Worm (Caenorhabditis elegans) whole organism, young adult: ENCODE measurements around the gene mlk-1.

Experiments used
- B0336.3 ChIP-seq: fragments of 200-800 bp; sonication (Bioruptor generic); IDR thresholded peaks from 2 replicates; pipeline ENCODE4 v1.3.6; 2022; ENCODE audit warnings: missing genetic modification characterization, missing compliant biosample characterization
- C06A6.2 ChIP-seq: fragments of 200-800 bp; sonication (Bioruptor generic); conservative IDR thresholded peaks from 2 replicates; pipeline ENCODE4 v1.3.6; 2022; ENCODE audit warnings: missing genetic modification characterization, missing compliant biosample characterization
- C17E4.6 ChIP-seq: fragments of 200-800 bp; sonication (Bioruptor generic); IDR thresholded peaks from 2 replicates; pipeline ENCODE4 v1.3.6; 2022; ENCODE audit warnings: missing genetic modification reagents, missing genetic modification characterization, missing compliant biosample characterization
- F10E7.11 ChIP-seq: sonication (generic microtip); optimal IDR thresholded peaks from 2 replicates; lab custom pipeline; 2017; ENCODE audit warnings: mild to moderate bottlenecking, missing genetic modification characterization, moderate library complexity, missing compliant biosample characterization
- F22D6.2 ChIP-seq: sonication (generic microtip); optimal IDR thresholded peaks from 2 replicates; lab custom pipeline; 2016; ENCODE audit warnings: mild to moderate bottlenecking, missing genetic modification characterization, missing compliant biosample characterization
- F33H1.4 ChIP-seq: fragments of 200-800 bp; sonication (Bioruptor generic); IDR thresholded peaks from 2 replicates; pipeline ENCODE4 v1.3.6; 2022; ENCODE audit warnings: missing genetic modification reagents, missing genetic modification characterization, missing compliant biosample characterization
- F37B4.10 ChIP-seq: fragments of 200-800 bp; sonication (Bioruptor generic); IDR thresholded peaks from 2 replicates; pipeline ENCODE4 v1.3.6; 2022; ENCODE audit warnings: missing genetic modification characterization, missing compliant biosample characterization
- F39B2.1 ChIP-seq: fragments of 200-800 bp; sonication (Bioruptor generic); IDR thresholded peaks from 2 replicates; pipeline ENCODE4 v1.3.6; 2022; ENCODE audit warnings: missing genetic modification reagents, missing genetic modification characterization, missing compliant biosample characterization
- F49E8.2 ChIP-seq: sonication (generic microtip); optimal IDR thresholded peaks from 3 replicates; lab custom pipeline; 2017; ENCODE audit warnings: missing genetic modification characterization, mild to moderate bottlenecking, missing compliant biosample characterization, antibody characterized with exemption, moderate library complexity; ENCODE audit not compliant: insufficient read depth
- F55B11.4 ChIP-seq: sonication (generic microtip); optimal IDR thresholded peaks from 2 replicates; lab custom pipeline; 2016; ENCODE audit warnings: missing compliant biosample characterization, missing genetic modification characterization, borderline replicate concordance; ENCODE audit not compliant: insufficient read depth
- K12H6.12 ChIP-seq: fragments of 200-800 bp; sonication (Bioruptor generic); optimal IDR thresholded peaks from 2 replicates; lab custom pipeline; 2018; ENCODE audit warnings: mild to moderate bottlenecking, missing genetic modification characterization, missing compliant biosample characterization
- T07F8.4 ChIP-seq: sonication (generic microtip); optimal IDR thresholded peaks from 2 replicates; lab custom pipeline; 2016; ENCODE audit warnings: mild to moderate bottlenecking, missing genetic modification characterization, moderate library complexity, missing compliant biosample characterization
- Y79H2A.3 ChIP-seq: fragments of 200-800 bp; sonication (Bioruptor generic); conservative IDR thresholded peaks from 2 replicates; pipeline ENCODE4 v1.3.6; 2022; ENCODE audit warnings: missing genetic modification reagents, missing genetic modification characterization, missing compliant biosample characterization
- ama-1 ChIP-seq, 3 experiments: fragments of 150-350 bp in 1 of 3; sonication (generic microtip) in 2 of 3; optimal IDR thresholded peaks; 2 replicates each; lab custom pipeline; 2014 to 2018; ENCODE audit warnings: missing biosample characterization in 2 of 3, missing genetic modification characterization in 2 of 3, missing genetic modification reagents in 2 of 3
- atf-7 ChIP-seq: sonication (generic microtip); optimal IDR thresholded peaks from 2 replicates; lab custom pipeline; 2017; ENCODE audit warnings: mild to moderate bottlenecking, missing genetic modification characterization, missing compliant biosample characterization
- attf-3 ChIP-seq: fragments of 200-800 bp; sonication (Bioruptor generic); conservative IDR thresholded peaks from 2 replicates; pipeline ENCODE4 v1.3.6; 2022; ENCODE audit warnings: missing genetic modification reagents, missing genetic modification characterization, missing compliant biosample characterization
- cebp-1 ChIP-seq, 2 experiments: fragments of 200-800 bp in 1 of 2; sonication (Bioruptor generic) in 1 of 2; sonication (generic microtip) in 1 of 2; IDR thresholded peaks in 1 of 2; optimal IDR thresholded peaks in 1 of 2; 2 replicates each; pipeline versions ENCODE4 v1.3.6 to Lab custom; 2017 to 2022; ENCODE audit warnings: missing compliant biosample characterization in 2 of 2, missing genetic modification characterization in 2 of 2, mild to moderate bottlenecking in 1 of 2, missing genetic modification reagents in 1 of 2, moderate library complexity in 1 of 2
- ceh-27 ChIP-seq: fragments of 200-800 bp; sonication (Bioruptor generic); optimal IDR thresholded peaks from 2 replicates; lab custom pipeline; 2018; ENCODE audit warnings: mild to moderate bottlenecking, missing genetic modification characterization, moderate library complexity, missing compliant biosample characterization
- ceh-91 ChIP-seq: fragments of 200-800 bp; sonication (Bioruptor generic); IDR thresholded peaks from 2 replicates; pipeline ENCODE4 v1.3.6; 2022; ENCODE audit warnings: missing genetic modification reagents, missing genetic modification characterization, missing compliant biosample characterization
- dpff-1 ChIP-seq: sonication (generic microtip); optimal IDR thresholded peaks from 2 replicates; lab custom pipeline; 2017; ENCODE audit warnings: mild to moderate bottlenecking, missing genetic modification characterization, missing compliant biosample characterization
- egl-44 ChIP-seq: fragments of 200-800 bp; sonication (Bioruptor generic); IDR thresholded peaks from 2 replicates; pipeline ENCODE4 v1.3.6; 2022; ENCODE audit warnings: missing genetic modification reagents, missing genetic modification characterization, missing compliant biosample characterization
- egrh-3 ChIP-seq: fragments of 200-800 bp; sonication (Bioruptor generic); IDR thresholded peaks from 2 replicates; pipeline ENCODE4 v1.3.6; 2022; ENCODE audit warnings: missing genetic modification reagents, missing genetic modification characterization, missing compliant biosample characterization
- hmg-1.2 ChIP-seq: fragments of 200-800 bp; sonication (Bioruptor generic); IDR thresholded peaks from 2 replicates; pipeline ENCODE4 v1.3.6; 2022; ENCODE audit warnings: missing genetic modification reagents, missing genetic modification characterization, missing compliant biosample characterization
- hsf-1 ChIP-seq: fragments of 200-800 bp; sonication (Bioruptor generic); IDR thresholded peaks from 2 replicates; pipeline ENCODE4 v1.3.6; 2022; ENCODE audit warnings: missing genetic modification reagents, missing genetic modification characterization, missing compliant biosample characterization
- lag-1 ChIP-seq: fragments of 200-800 bp; sonication (Bioruptor generic); IDR thresholded peaks from 2 replicates; pipeline ENCODE4 v1.3.6; 2022; ENCODE audit warnings: missing genetic modification reagents, missing genetic modification characterization, missing compliant biosample characterization
- lin-26 ChIP-seq: fragments of 200-800 bp; sonication (Bioruptor generic); IDR thresholded peaks from 2 replicates; pipeline ENCODE4 v1.3.6; 2022; ENCODE audit warnings: missing genetic modification reagents, missing genetic modification characterization, missing compliant biosample characterization
- lin-35 ChIP-seq, 3 experiments: fragments of 150-350 bp in 2 of 3; sonication (generic microtip) in 1 of 3; optimal IDR thresholded peaks; 2 replicates each; lab custom pipeline; 2014 to 2018; ENCODE audit warnings: missing biosample characterization in 3 of 3, missing genetic modification characterization in 3 of 3, missing genetic modification reagents in 3 of 3
- lin-40 ChIP-seq: sonication (generic microtip); optimal IDR thresholded peaks from 2 replicates; lab custom pipeline; 2016; ENCODE audit warnings: missing genetic modification characterization, mild to moderate bottlenecking, missing compliant biosample characterization, missing genotype, missing genetic modification reagents
- madf-10 ChIP-seq: sonication (generic microtip); optimal IDR thresholded peaks from 2 replicates; lab custom pipeline; 2016; ENCODE audit warnings: mild to moderate bottlenecking, missing genetic modification characterization, missing compliant biosample characterization
- mcd-1 ChIP-seq: fragments of 200-800 bp; sonication (Bioruptor generic); IDR thresholded peaks from 2 replicates; pipeline ENCODE4 v1.3.6; 2022; ENCODE audit warnings: missing genetic modification reagents, missing genetic modification characterization, missing compliant biosample characterization
- mes-4 ChIP-seq: sonication (generic microtip); optimal IDR thresholded peaks from 2 replicates; lab custom pipeline; 2016; ENCODE audit warnings: missing genotype, missing genetic modification characterization, missing compliant biosample characterization
- mxl-1 ChIP-seq: sonication (generic microtip); optimal IDR thresholded peaks from 2 replicates; lab custom pipeline; 2016; ENCODE audit warnings: missing genetic modification characterization, missing compliant biosample characterization
- nhr-80 ChIP-seq: sonication (generic microtip); optimal IDR thresholded peaks from 2 replicates; lab custom pipeline; 2016; ENCODE audit warnings: missing genetic modification characterization, missing compliant biosample characterization
- pbrm-1 ChIP-seq: fragments of 200-800 bp; sonication (Bioruptor generic); IDR thresholded peaks from 2 replicates; pipeline ENCODE4 v1.3.6; 2022; ENCODE audit warnings: missing genetic modification reagents, missing genetic modification characterization, missing compliant biosample characterization
- rcor-1 ChIP-seq: fragments of 200-800 bp; sonication (Bioruptor generic); IDR thresholded peaks from 2 replicates; pipeline ENCODE4 v1.3.6; 2022; ENCODE audit warnings: missing genetic modification reagents, missing genetic modification characterization, missing compliant biosample characterization
- rec-8 ChIP-seq, 2 experiments: sonication (generic microtip); optimal IDR thresholded peaks; 2 replicates each; lab custom pipeline; 2016; ENCODE audit warnings: mild to moderate bottlenecking in 2 of 2, missing genetic modification characterization in 2 of 2, missing genetic modification reagents in 2 of 2, missing genotype in 2 of 2, missing biosample characterization in 1 of 2, missing compliant biosample characterization in 1 of 2, moderate library complexity in 1 of 2
- rpc-1 ChIP-seq, 2 experiments: fragments of 150-350 bp in 1 of 2; sonication (generic microtip) in 1 of 2; optimal IDR thresholded peaks; 2 replicates each; lab custom pipeline; 2014 to 2018; ENCODE audit warnings: missing biosample characterization in 1 of 2, missing genetic modification characterization in 1 of 2, missing genetic modification reagents in 1 of 2, missing genotype in 1 of 2
- snpc-1.3 ChIP-seq: sonication (generic microtip); optimal IDR thresholded peaks from 2 replicates; lab custom pipeline; 2017; ENCODE audit warnings: missing genetic modification characterization, mild to moderate bottlenecking, missing compliant biosample characterization, antibody characterized with exemption, moderate library complexity, missing genotype, missing genetic modification reagents; ENCODE audit not compliant: insufficient read depth
- snpc-3.4 ChIP-seq: sonication (generic microtip); optimal IDR thresholded peaks from 2 replicates; lab custom pipeline; 2017; ENCODE audit warnings: missing genetic modification characterization, mild to moderate bottlenecking, missing compliant biosample characterization, antibody characterized with exemption, moderate library complexity, missing genotype, missing genetic modification reagents
- snpc-4 ChIP-seq, 5 experiments: fragments of 150-350 bp in 1 of 5; sonication (generic microtip) in 4 of 5; optimal IDR thresholded peaks; 2 replicates each; lab custom pipeline; 2014 to 2018; ENCODE audit warnings: missing genetic modification characterization in 5 of 5, missing biosample characterization in 3 of 5, antibody characterized with exemption in 2 of 5, mild to moderate bottlenecking in 2 of 5, missing compliant biosample characterization in 2 of 5, missing genotype in 2 of 5, moderate library complexity in 2 of 5, missing genetic modification reagents in 1 of 5
- somi-1 ChIP-seq: fragments of 200-800 bp; sonication (Bioruptor generic); optimal IDR thresholded peaks from 2 replicates; lab custom pipeline; 2018; ENCODE audit warnings: mild to moderate bottlenecking, missing genetic modification characterization, missing compliant biosample characterization
- tlf-1 ChIP-seq: fragments of 200-800 bp; sonication (Bioruptor generic); optimal IDR thresholded peaks from 2 replicates; lab custom pipeline; 2018; ENCODE audit warnings: mild to moderate bottlenecking, missing genetic modification characterization, missing compliant biosample characterization
- ztf-18 ChIP-seq: sonication (generic microtip); optimal IDR thresholded peaks from 2 replicates; lab custom pipeline; 2016; ENCODE audit warnings: missing genotype, mild to moderate bottlenecking, missing genetic modification characterization, missing compliant biosample characterization
- ztf-26 ChIP-seq: sonication (generic microtip); optimal IDR thresholded peaks from 2 replicates; lab custom pipeline; 2017; ENCODE audit warnings: missing genetic modification characterization, missing compliant biosample characterization
- ztf-28 ChIP-seq: fragments of 200-800 bp; sonication (Bioruptor generic); IDR thresholded peaks from 2 replicates; pipeline ENCODE4 v1.3.6; 2022; ENCODE audit warnings: missing genetic modification reagents, missing genetic modification characterization, missing compliant biosample characterization

mlk-1 gene

ce11 chrV:5064761-5065421 lies at the start of gene mlk-1:
mlk-1 (minus strand) TSS chrV:5064811.
- TF ChIP-seq rpc-1 (optimal IDR thresholded peaks at IDR 0.05; lab: Kevin White, UChicago): no peak
- no peak for TF ChIP-seq rpc-1 (tag; optimal IDR thresholded peaks at IDR 0.05; lab: Kevin White, UChicago)
- no peak for TF ChIP-seq Y79H2A.3
- TF ChIP-seq lag-1: no peak
- no peak for TF ChIP-seq F22D6.2 (tag; lab: Kevin White, UChicago)
- no peak for TF ChIP-seq snpc-3.4 (tag; lab: Kevin White, UChicago)
- no peak for TF ChIP-seq dpff-1 (tag; lab: Kevin White, UChicago)
- peak; percentile 59; the same call in 1 of the 2 replicates for TF ChIP-seq hmg-1.2 (GFP tag; lab: Robert Waterston, UW)
- no peak for TF ChIP-seq pbrm-1 (GFP tag; lab: Robert Waterston, UW)
- TF ChIP-seq egl-44 (GFP tag; lab: Robert Waterston, UW): no peak
- 0 out of 2 replicates have a peak, but pooled peaks have one; percentile 29 for TF ChIP-seq mcd-1 (GFP tag; lab: Robert Waterston, UW)
- TF ChIP-seq F39B2.1 (GFP tag; lab: Robert Waterston, UW): no peak
- peak; percentile 47 for TF ChIP-seq ceh-27 (GFP tag; lab: Kevin White, UChicago)
- peak; percentile 20 for TF ChIP-seq madf-10 (tag; lab: Kevin White, UChicago)
- no peak for TF ChIP-seq mxl-1 (tag; lab: Kevin White, UChicago)
- no peak for TF ChIP-seq atf-7
- TF ChIP-seq C06A6.2 (GFP tag; lab: Robert Waterston, UW): no peak
- no peak for TF ChIP-seq F10E7.11 (tag; lab: Kevin White, UChicago)
- no peak for TF ChIP-seq rcor-1 (GFP tag; lab: Robert Waterston, UW)
- TF ChIP-seq ztf-28 (GFP tag; lab: Robert Waterston, UW): no peak
- TF ChIP-seq rec-8 (tag; optimal IDR thresholded peaks at IDR 0.05; lab: Kevin White, UChicago): no peak
- no peak for TF ChIP-seq F33H1.4 (GFP tag; lab: Robert Waterston, UW)
- TF ChIP-seq hsf-1: peak; percentile 46; the same call in 1 of the 2 replicates
- TF ChIP-seq ceh-91: no peak
- TF ChIP-seq egrh-3: peak; percentile 18
- peak; percentile 73; the same call in 1 of the 2 replicates for TF ChIP-seq B0336.3
- peak; percentile 33 for TF ChIP-seq ztf-26 (tag; lab: Kevin White, UChicago)
- no peak for TF ChIP-seq cebp-1 (GFP tag; IDR thresholded peaks at IDR 0.05; lab: Robert Waterston, UW)
- TF ChIP-seq cebp-1 (tag; optimal IDR thresholded peaks at IDR 0.05; lab: Kevin White, UChicago): peak; percentile 64
- no peak for TF ChIP-seq mes-4 (tag; lab: Kevin White, UChicago)
- peak; percentile 71 for TF ChIP-seq lin-40
- peak; percentile 22 for TF ChIP-seq ztf-18 (tag; lab: Kevin White, UChicago)
- peak; percentile 65 for TF ChIP-seq K12H6.12 (tag; lab: Kevin White, UChicago)
- no peak for TF ChIP-seq snpc-4 (GFP tag; optimal IDR thresholded peaks at IDR 0.05; lab: Kevin White, UChicago)
- TF ChIP-seq snpc-4 (tag; optimal IDR thresholded peaks at IDR 0.05; lab: Kevin White, UChicago): peak in 3 of 4 experiments; percentile 7 to 35 (median 9)
- TF ChIP-seq F55B11.4 (tag; lab: Kevin White, UChicago): no peak
- peak; percentile 52 for TF ChIP-seq ama-1 (optimal IDR thresholded peaks at IDR 0.05; lab: Kevin White, UChicago)
- TF ChIP-seq ama-1 (GFP tag; optimal IDR thresholded peaks at IDR 0.05; lab: Kevin White, UChicago): no peak
- TF ChIP-seq lin-35 (GFP tag; optimal IDR thresholded peaks at IDR 0.05; lab: Kevin White, UChicago): peak in 1 of 3 experiments; percentile 24
- TF ChIP-seq snpc-1.3 (tag; lab: Kevin White, UChicago): no peak
- no peak for TF ChIP-seq T07F8.4 (tag; lab: Kevin White, UChicago)
- TF ChIP-seq lin-26 (GFP tag; lab: Robert Waterston, UW): no peak
- peak; percentile 39 for TF ChIP-seq somi-1 (GFP tag; lab: Kevin White, UChicago)
- peak; percentile 43 for TF ChIP-seq nhr-80 (tag; lab: Kevin White, UChicago)
- TF ChIP-seq C17E4.6 (GFP tag; lab: Robert Waterston, UW): no peak
- TF ChIP-seq attf-3: no peak
- no peak for TF ChIP-seq F49E8.2 (tag; lab: Kevin White, UChicago)
- no peak for TF ChIP-seq tlf-1 (GFP tag; lab: Kevin White, UChicago)
- no peak for TF ChIP-seq F37B4.10 (GFP tag; lab: Robert Waterston, UW)
